Fruit fly (Drosophila melanogaster): ENCODE measurements around the gene gammaSnap2.
A peak's percentile ranks its signal among the peaks of the same experiment; 100 is the strongest.

DNA sequence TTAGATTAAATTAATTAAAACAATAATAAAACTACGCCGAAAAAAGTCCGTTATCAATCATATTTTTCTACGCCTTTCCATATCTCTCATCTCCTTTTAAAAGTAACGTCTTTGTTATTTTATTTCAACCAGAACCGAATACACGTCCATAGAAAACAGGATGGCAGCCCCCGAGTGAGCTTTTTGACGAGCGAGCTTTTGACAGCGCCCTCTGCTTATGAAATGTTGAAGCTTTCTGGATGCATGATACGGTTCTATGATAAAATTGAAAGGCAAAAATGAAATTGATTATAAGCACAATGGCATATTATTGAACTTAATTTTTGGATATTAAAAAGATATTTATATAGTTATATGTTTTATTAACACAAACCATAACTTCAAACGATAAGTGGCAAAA, 44.5 kb downstream of the gammaSnap2 start:
- no peak for TF ChIP-seq Eip75B (GFP tag; optimal IDR thresholded peaks at IDR 0.05)
- no peak for TF ChIP-seq CG6854 (GFP tag; optimal IDR thresholded peaks at IDR 0.05)
- no peak for TF ChIP-seq fd85E (GFP tag; optimal IDR thresholded peaks at IDR 0.05)
- TF ChIP-seq pdm3 (GFP tag; optimal IDR thresholded peaks at IDR 0.05) = no peak
- TF ChIP-seq Sox14 (GFP tag; optimal IDR thresholded peaks at IDR 0.05) = peak; percentile 22
- TF ChIP-seq CG10631 (GFP tag; optimal IDR thresholded peaks at IDR 0.05) = no peak
- no peak for TF ChIP-seq Sox102F (GFP tag; optimal IDR thresholded peaks at IDR 0.05)
- no peak for TF ChIP-seq OdsH (GFP tag; optimal IDR thresholded peaks at IDR 0.05)
- TF ChIP-seq Ets21C (GFP tag; optimal IDR thresholded peaks at IDR 0.05) = no peak
- peak; percentile 12 for TF ChIP-seq topi (GFP tag; optimal IDR thresholded peaks at IDR 0.05)
- TF ChIP-seq CG16779 (tag; optimal IDR thresholded peaks at IDR 0.05) = no peak
- no peak for TF ChIP-seq CG6276 (GFP tag; optimal IDR thresholded peaks at IDR 0.05)
- no peak for TF ChIP-seq Gug (GFP tag; IDR thresholded peaks at IDR 0.05)
- TF ChIP-seq Smox (GFP tag; optimal IDR thresholded peaks at IDR 0.05) = no peak

All from whole organism, prepupa.